Worm (Caenorhabditis elegans) whole organism, L1 larva: ENCODE measurements around the gene eif-3.L.

ENCODE experiments used
- C16A3.4 ChIP-seq: fragments of 150-350 bp; optimal IDR thresholded peaks from 2 replicates; lab custom pipeline; 2014; ENCODE audit warnings: missing biosample characterization, missing genetic modification characterization
- C34B4.2 ChIP-seq: sonication (generic microtip); optimal IDR thresholded peaks from 2 replicates; lab custom pipeline; 2017; ENCODE audit warnings: mild to moderate bottlenecking, missing genetic modification characterization, missing compliant biosample characterization
- F16B12.6 ChIP-seq: fragments of 150-350 bp; optimal IDR thresholded peaks from 2 replicates; lab custom pipeline; 2014; ENCODE audit warnings: missing biosample characterization, missing genetic modification characterization
- ama-1 ChIP-seq: fragments of 150-350 bp; optimal IDR thresholded peaks from 2 replicates; lab custom pipeline; 2014
- ceh-8 ChIP-seq: fragments of 200-800 bp; sonication (Bioruptor generic); optimal IDR thresholded peaks from 2 replicates; lab custom pipeline; 2018; ENCODE audit warnings: mild to moderate bottlenecking, missing genetic modification characterization, moderate library complexity, missing compliant biosample characterization
- ceh-82 ChIP-seq, 3 experiments: fragments of 150-350 bp in 1 of 3; sonication (generic microtip) in 2 of 3; optimal IDR thresholded peaks; 2 replicates each; lab custom pipeline; 2014 to 2017; ENCODE audit warnings: missing biosample characterization in 3 of 3, missing genetic modification characterization in 3 of 3
- ces-1 ChIP-seq: fragments of 150-350 bp; optimal IDR thresholded peaks from 2 replicates; lab custom pipeline; 2014; ENCODE audit warnings: missing biosample characterization, missing genetic modification reagents, missing genetic modification characterization
- efl-1 ChIP-seq, 4 experiments: fragments of 150-350 bp; optimal IDR thresholded peaks in 3 of 4; peaks in 1 of 4; 1 replicate in 1 of 4; 2 replicates in 3 of 4; lab custom pipeline; 2014; ENCODE audit warnings: missing biosample characterization in 2 of 4, missing genetic modification characterization in 2 of 4, missing genetic modification reagents in 2 of 4
- efl-3 ChIP-seq: fragments of 200-800 bp; sonication (Bioruptor generic); optimal IDR thresholded peaks from 2 replicates; lab custom pipeline; 2018; ENCODE audit warnings: mild to moderate bottlenecking, missing genetic modification characterization, missing compliant biosample characterization
- egl-13 ChIP-seq: sonication (generic microtip); optimal IDR thresholded peaks from 2 replicates; lab custom pipeline; 2016; ENCODE audit warnings: missing genotype, missing genetic modification reagents, missing genetic modification characterization, missing compliant biosample characterization
- elt-2 ChIP-seq: sonication (generic microtip); optimal IDR thresholded peaks from 2 replicates; lab custom pipeline; 2016; ENCODE audit warnings: missing genetic modification characterization, mild to moderate bottlenecking, inconsistent platforms, missing compliant biosample characterization, missing genetic modification reagents
- elt-3 ChIP-seq, 6 experiments: fragments of 150-350 bp in 1 of 6; sonication (generic microtip); optimal IDR thresholded peaks; 2 replicates each; lab custom pipeline; 2017 to 2018; ENCODE audit warnings: missing biosample characterization in 6 of 6, missing genetic modification characterization in 6 of 6, inconsistent platforms in 1 of 6
- ets-5 ChIP-seq: fragments of 200-800 bp; sonication (Bioruptor generic); IDR thresholded peaks from 2 replicates; pipeline ENCODE4 v1.3.6; 2022; ENCODE audit warnings: missing genetic modification characterization, missing compliant biosample characterization
- fkh-10 ChIP-seq: sonication (generic microtip); optimal IDR thresholded peaks from 2 replicates; lab custom pipeline; 2017; ENCODE audit warnings: missing biosample characterization, missing genetic modification reagents, missing genetic modification characterization
- fkh-4 ChIP-seq: sonication (generic microtip); optimal IDR thresholded peaks from 2 replicates; lab custom pipeline; 2016; ENCODE audit warnings: missing compliant biosample characterization, missing genetic modification characterization, borderline replicate concordance
- hpl-2 ChIP-seq: fragments of 150-350 bp; optimal IDR thresholded peaks from 2 replicates; lab custom pipeline; 2014; ENCODE audit warnings: missing biosample characterization, missing genetic modification reagents, missing genetic modification characterization
- jun-1 ChIP-seq: fragments of 150-350 bp; optimal IDR thresholded peaks from 2 replicates; lab custom pipeline; 2014; ENCODE audit warnings: missing biosample characterization, missing genetic modification reagents, missing genetic modification characterization
- lin-14 ChIP-seq: fragments of 200-800 bp; sonication (Bioruptor generic); optimal IDR thresholded peaks from 2 replicates; lab custom pipeline; 2018; ENCODE audit warnings: mild to moderate bottlenecking, missing genetic modification characterization, moderate library complexity, missing compliant biosample characterization
- lin-15B ChIP-seq: fragments of 150-350 bp; sonication (generic microtip); optimal IDR thresholded peaks from 3 replicates; lab custom pipeline; 2014; ENCODE audit warnings: missing biosample characterization, missing genetic modification characterization
- lin-39 ChIP-seq: fragments of 150-350 bp; optimal IDR thresholded peaks from 2 replicates; lab custom pipeline; 2014; ENCODE audit warnings: missing biosample characterization, missing genetic modification reagents, missing genetic modification characterization
- lsy-2 ChIP-seq, 2 experiments: fragments of 150-350 bp; optimal IDR thresholded peaks; 2 replicates each; lab custom pipeline; 2014; ENCODE audit warnings: missing biosample characterization in 2 of 2, missing genetic modification characterization in 2 of 2
- mab-9 ChIP-seq: fragments of 200-800 bp; sonication (Bioruptor generic); IDR thresholded peaks from 2 replicates; pipeline ENCODE4 v1.3.6; 2022; ENCODE audit warnings: missing genetic modification reagents, missing genetic modification characterization, missing compliant biosample characterization
- mep-1 ChIP-seq: fragments of 150-350 bp; optimal IDR thresholded peaks from 2 replicates; lab custom pipeline; 2014; ENCODE audit warnings: missing biosample characterization, missing genetic modification characterization
- nhr-11 ChIP-seq: fragments of 150-350 bp; optimal IDR thresholded peaks from 2 replicates; lab custom pipeline; 2014; ENCODE audit warnings: missing biosample characterization, missing genetic modification characterization
- nhr-12 ChIP-seq: sonication (generic microtip); optimal IDR thresholded peaks from 2 replicates; lab custom pipeline; 2017; ENCODE audit warnings: missing biosample characterization, missing genetic modification characterization
- nhr-20 ChIP-seq: sonication (generic microtip); optimal IDR thresholded peaks from 2 replicates; lab custom pipeline; 2016; ENCODE audit warnings: mild to moderate bottlenecking, missing genetic modification characterization, missing compliant biosample characterization
- nhr-28 ChIP-seq: fragments of 150-350 bp; optimal IDR thresholded peaks from 2 replicates; lab custom pipeline; 2014; ENCODE audit warnings: missing biosample characterization, missing genetic modification characterization
- nhr-47 ChIP-seq: sonication (generic microtip); optimal IDR thresholded peaks from 2 replicates; lab custom pipeline; 2016; ENCODE audit warnings: mild to moderate bottlenecking, missing genetic modification characterization, moderate library complexity, missing compliant biosample characterization
- nhr-71 ChIP-seq: sonication (generic microtip); optimal IDR thresholded peaks from 2 replicates; lab custom pipeline; 2016; ENCODE audit warnings: mild to moderate bottlenecking, missing genetic modification characterization, moderate library complexity, missing compliant biosample characterization
- nhr-76 ChIP-seq: sonication (generic microtip); optimal IDR thresholded peaks from 2 replicates; lab custom pipeline; 2017; ENCODE audit warnings: missing biosample characterization, missing genetic modification characterization
- nhr-77 ChIP-seq: fragments of 150-350 bp; optimal IDR thresholded peaks from 2 replicates; lab custom pipeline; 2014; ENCODE audit warnings: missing biosample characterization, missing genetic modification characterization
- nhr-84 ChIP-seq: sonication (generic microtip); optimal IDR thresholded peaks from 2 replicates; lab custom pipeline; 2017; ENCODE audit warnings: missing biosample characterization, missing genetic modification characterization
- nhr-85 ChIP-seq: sonication (generic microtip); peaks from one replicate; lab custom pipeline; 2016; ENCODE audit warnings: missing genetic modification characterization, inconsistent platforms, missing compliant biosample characterization
- pag-3 ChIP-seq: sonication (generic microtip); optimal IDR thresholded peaks from 2 replicates; lab custom pipeline; 2017; ENCODE audit warnings: missing genetic modification characterization, mild to moderate bottlenecking, missing compliant biosample characterization, antibody characterized with exemption, borderline replicate concordance; ENCODE audit not compliant: insufficient read depth
- skn-1 ChIP-seq: fragments of 150-350 bp; optimal IDR thresholded peaks from 2 replicates; lab custom pipeline; 2014; ENCODE audit warnings: missing biosample characterization, missing genetic modification characterization
- snpc-4 ChIP-seq: fragments of 150-350 bp; optimal IDR thresholded peaks from 2 replicates; lab custom pipeline; 2014; ENCODE audit warnings: missing biosample characterization, missing genetic modification characterization
- snu-23 ChIP-seq: sonication (generic microtip); optimal IDR thresholded peaks from 2 replicates; lab custom pipeline; 2016; ENCODE audit warnings: missing genetic modification characterization, missing compliant biosample characterization
- sup-37 ChIP-seq: fragments of 200-800 bp; sonication (Bioruptor generic); optimal IDR thresholded peaks from 2 replicates; lab custom pipeline; 2018; ENCODE audit warnings: mild to moderate bottlenecking, missing genetic modification characterization, missing compliant biosample characterization
- tlp-1 ChIP-seq: fragments of 150-350 bp; optimal IDR thresholded peaks from 2 replicates; lab custom pipeline; 2014; ENCODE audit warnings: missing biosample characterization, missing genetic modification characterization
- unc-130 ChIP-seq: fragments of 150-350 bp; optimal IDR thresholded peaks from 2 replicates; lab custom pipeline; 2017; ENCODE audit warnings: missing biosample characterization, missing genetic modification characterization, inconsistent platforms
- unc-62 ChIP-seq: fragments of 150-350 bp; optimal IDR thresholded peaks from 2 replicates; lab custom pipeline; 2014; ENCODE audit warnings: missing biosample characterization, missing genetic modification reagents, missing genetic modification characterization
- unc-86 ChIP-seq: sonication (generic microtip); optimal IDR thresholded peaks from 2 replicates; lab custom pipeline; 2016; ENCODE audit warnings: missing genetic modification characterization, missing compliant biosample characterization
- unc-98 ChIP-seq: fragments of 200-800 bp; sonication (Bioruptor generic); IDR thresholded peaks from 2 replicates; pipeline ENCODE4 v1.3.6; 2022; ENCODE audit warnings: missing genetic modification characterization, missing compliant biosample characterization
- vab-15 ChIP-seq: sonication (generic microtip); optimal IDR thresholded peaks from 2 replicates; lab custom pipeline; 2017; ENCODE audit warnings: missing genotype, mild to moderate bottlenecking, missing genetic modification characterization, missing compliant biosample characterization
- zag-1 ChIP-seq: fragments of 150-350 bp; optimal IDR thresholded peaks from 2 replicates; lab custom pipeline; 2014; ENCODE audit warnings: missing biosample characterization, missing genetic modification characterization
- zip-4 ChIP-seq: fragments of 200-800 bp; sonication (Bioruptor generic); optimal IDR thresholded peaks from 2 replicates; lab custom pipeline; 2018; ENCODE audit warnings: mild to moderate bottlenecking, missing genetic modification characterization, moderate library complexity, missing compliant biosample characterization
- ztf-4 ChIP-seq: fragments of 150-350 bp; optimal IDR thresholded peaks from 2 replicates; lab custom pipeline; 2014; ENCODE audit warnings: missing biosample characterization, missing genetic modification characterization

The eif-3.L gene

DNA sequence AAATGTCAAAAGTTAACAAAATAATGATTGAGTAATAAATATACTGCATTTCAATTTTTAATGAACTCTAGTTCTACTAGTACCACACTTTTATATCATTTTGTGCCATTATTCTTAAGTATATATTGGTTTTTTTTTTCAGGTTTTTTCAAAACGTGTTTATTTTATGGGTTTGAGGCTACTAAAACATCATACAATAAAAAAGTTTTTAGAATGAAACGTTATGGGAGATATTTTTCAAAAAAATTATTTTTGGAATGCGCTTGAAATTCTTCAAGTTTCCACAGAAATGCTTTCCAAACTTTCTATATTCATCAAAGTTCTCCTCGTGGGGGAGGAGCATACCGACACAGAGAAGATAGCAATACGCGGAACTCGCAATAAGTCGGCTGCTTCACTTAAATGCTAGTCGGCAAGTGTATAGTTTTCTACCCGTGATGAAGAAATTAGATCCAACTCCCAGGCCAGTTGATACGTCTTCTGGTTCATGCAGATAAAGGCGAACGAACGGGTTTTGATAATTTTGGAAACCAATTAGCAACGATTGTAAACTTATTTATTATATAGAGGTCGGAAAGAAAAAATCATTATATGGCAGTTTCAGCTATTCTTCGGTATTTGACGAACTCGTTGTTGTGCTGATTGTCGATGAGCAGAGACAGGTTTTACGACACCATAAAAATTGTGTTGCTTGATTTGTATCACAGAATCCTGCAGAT is 22.8 kb downstream of the eif-3.L start, which contains the start of gene C17G10.10 (continued):
- TF ChIP-seq C16A3.4 (peak; percentile 45), hpl-2 (peak; percentile 57), tlp-1 (tag; lab: Kevin White, UChicago) (no peak), lin-15B (no peak), mab-9 (GFP tag; lab: Robert Waterston, UW) (no peak), elt-2 (tag; lab: Kevin White, UChicago) (peak; percentile 93), unc-62 (no peak), jun-1 (tag; lab: Kevin White, UChicago) (peak; percentile 56), fkh-4 (tag; lab: Kevin White, UChicago) (no peak), nhr-71 (tag; lab: Kevin White, UChicago) (peak; percentile 89), vab-15 (no peak), unc-130 (tag; lab: Kevin White, UChicago) (peak; percentile 60), elt-3 (tag; optimal IDR thresholded peaks at IDR 0.05; lab: Kevin White, UChicago) (peak in 5 of 6 experiments; percentile 3 to 79 (median 48)), ceh-82 (tag; optimal IDR thresholded peaks at IDR 0.05; lab: Kevin White, UChicago) (peak; percentile 62 to 76 (median 67))

ce11 chrII:5596247-5596646 is 26.0 kb downstream of the eif-3.L start, which contains the start of gene C17G10.1:
Gene C17G10.1 (plus strand): TSS chrII:5596547.
- no peak for TF ChIP-seq ceh-82 (tag; optimal IDR thresholded peaks at IDR 0.05; lab: Kevin White, UChicago)
- TF ChIP-seq unc-98 (GFP tag; lab: Robert Waterston, UW), result no peak
- no peak for TF ChIP-seq efl-3
- no peak for TF ChIP-seq ces-1 (GFP tag; lab: Kevin White, UChicago)
- TF ChIP-seq fkh-10 (GFP tag; lab: Kevin White, UChicago), result no peak
- TF ChIP-seq nhr-12, result no peak
- no peak for TF ChIP-seq ztf-4
- no peak for TF ChIP-seq pag-3 (tag; lab: Kevin White, UChicago)
- TF ChIP-seq mep-1 (tag; lab: Kevin White, UChicago), result no peak
- TF ChIP-seq mab-9 (GFP tag; lab: Robert Waterston, UW), result no peak
- no peak for TF ChIP-seq nhr-47 (tag; lab: Kevin White, UChicago)
- no peak for TF ChIP-seq unc-62
- TF ChIP-seq nhr-85, result no peak
- TF ChIP-seq F16B12.6 (tag; lab: Kevin White, UChicago), result no peak

- no peak for TF ChIP-seq egl-13 (tag; lab: Kevin White, UChicago)
- peak; percentile 34 for TF ChIP-seq nhr-77 (tag; lab: Kevin White, UChicago)
- TF ChIP-seq ets-5 (GFP tag; lab: Robert Waterston, UW), result no peak
- TF ChIP-seq jun-1 (tag; lab: Kevin White, UChicago), result no peak
- no peak for TF ChIP-seq zip-4 (GFP tag; lab: Kevin White, UChicago)
- TF ChIP-seq unc-62, result no peak
- TF ChIP-seq nhr-11 (tag; lab: Kevin White, UChicago), result no peak
- no peak for TF ChIP-seq nhr-84 (tag; lab: Kevin White, UChicago)
- TF ChIP-seq nhr-71 (tag; lab: Kevin White, UChicago), result peak; percentile 61
- peak; percentile 69 for TF ChIP-seq nhr-85
- no peak for TF ChIP-seq zag-1 (tag; lab: Kevin White, UChicago)
- peak; percentile 50 to 59 for TF ChIP-seq efl-1 (optimal IDR thresholded peaks at IDR 0.05; lab: Kevin White, UChicago)
- TF ChIP-seq efl-1 (GFP tag; optimal IDR thresholded peaks at IDR 0.05 in 1 of 2; lab: Kevin White, UChicago), result peak; percentile 1 to 58
- no peak for TF ChIP-seq ama-1 (lab: Kevin White, UChicago)
- no peak for TF ChIP-seq pag-3 (tag; lab: Kevin White, UChicago)
- TF ChIP-seq ceh-8 (GFP tag; lab: Kevin White, UChicago), result no peak
- TF ChIP-seq C34B4.2 (tag; lab: Kevin White, UChicago), result no peak
- peak; percentile 76 for TF ChIP-seq C16A3.4
- no peak for TF ChIP-seq efl-3
- no peak for TF ChIP-seq lin-39 (tag; lab: Kevin White, UChicago)
- TF ChIP-seq mep-1 (tag; lab: Kevin White, UChicago), result peak; percentile 36
- TF ChIP-seq nhr-28 (tag; lab: Kevin White, UChicago), result no peak
- peak; percentile 5 to 82 for TF ChIP-seq lsy-2 (tag; optimal IDR thresholded peaks at IDR 0.05; lab: Kevin White, UChicago)
- TF ChIP-seq snu-23 (GFP tag; lab: Kevin White, UChicago), result peak; percentile 49
- no peak for TF ChIP-seq unc-86 (tag; lab: Kevin White, UChicago)
- TF ChIP-seq sup-37, result no peak
- TF ChIP-seq nhr-20, result peak; percentile 43
- no peak for TF ChIP-seq nhr-76 (tag; lab: Kevin White, UChicago)
- peak; percentile 51 for TF ChIP-seq lin-14 (GFP tag; lab: Kevin White, UChicago)
- TF ChIP-seq snpc-4, result peak; percentile 15
- peak; percentile 48 for TF ChIP-seq skn-1 (tag; lab: Kevin White, UChicago)
Observed at ce11 chrII:5594210-5594764, 28.0 kb downstream of the eif-3.L start, which contains the start of gene ttc-4. Gene ttc-4 (plus strand): TSS chrII:5594714.
